Fruit fly (Drosophila melanogaster) whole organism, embryonic: ENCODE data around the gene CG13917.

Source experiments
- BtbVII ChIP-seq: fragments of 200-800 bp; sonication (Bioruptor generic); optimal IDR thresholded peaks from 3 replicates; lab custom pipeline; 2017; ENCODE audit warnings: missing biosample characterization, mild to moderate bottlenecking, missing genetic modification characterization
- CG10565 ChIP-seq: fragments of 200-800 bp; sonication (Bioruptor generic); optimal IDR thresholded peaks from 3 replicates; lab custom pipeline; 2016; ENCODE audit warnings: missing biosample characterization, mild to moderate bottlenecking, missing genetic modification characterization
- CG11504 ChIP-seq: fragments of 200-800 bp; sonication (Bioruptor generic); optimal IDR thresholded peaks from 3 replicates; lab custom pipeline; 2019; ENCODE audit warnings: missing biosample characterization, mild to moderate bottlenecking, missing genetic modification characterization, moderate library complexity
- CG12391 ChIP-seq: fragments of 200-800 bp; sonication (Bioruptor generic); optimal IDR thresholded peaks from 3 replicates; lab custom pipeline; 2018; ENCODE audit warnings: missing biosample characterization, mild to moderate bottlenecking, missing genetic modification characterization, moderate library complexity
- CG1529 ChIP-seq: fragments of 200-800 bp; sonication (Bioruptor generic); optimal IDR thresholded peaks from 3 replicates; lab custom pipeline; 2018; ENCODE audit warnings: missing biosample characterization, missing genetic modification characterization
- CG16815 ChIP-seq: fragments of 200-800 bp; sonication (Bioruptor generic); optimal IDR thresholded peaks from 3 replicates; lab custom pipeline; 2017; ENCODE audit warnings: missing biosample characterization, mild to moderate bottlenecking, missing genetic modification characterization
- CG17186 ChIP-seq: fragments of 200-800 bp; sonication (Bioruptor generic); optimal IDR thresholded peaks from 3 replicates; lab custom pipeline; 2017; ENCODE audit warnings: missing biosample characterization, missing genetic modification reagents, missing genetic modification characterization
- CG2202 ChIP-seq: fragments of 200-800 bp; sonication (Bioruptor generic); optimal IDR thresholded peaks from 2 replicates; lab custom pipeline; 2018; ENCODE audit warnings: missing biosample characterization, mild to moderate bottlenecking, missing genetic modification characterization
- CG30020 ChIP-seq: fragments of 200-800 bp; optimal IDR thresholded peaks from 2 replicates; lab custom pipeline; 2019; ENCODE audit warnings: missing biosample characterization, mild to moderate bottlenecking, missing genetic modification characterization, moderate library complexity
- CG30403 ChIP-seq: fragments of 200-800 bp; sonication (Bioruptor generic); optimal IDR thresholded peaks from 3 replicates; lab custom pipeline; 2016; ENCODE audit warnings: missing biosample characterization, missing genetic modification characterization
- CG32532 ChIP-seq: fragments of 200-800 bp; sonication (Bioruptor generic); IDR thresholded peaks from 2 replicates; pipeline ENCODE4 v1.3.6; 2022; ENCODE audit warnings: missing biosample characterization, missing genetic modification characterization
- CG33213 ChIP-seq: fragments of 200-800 bp; sonication (Bioruptor generic); optimal IDR thresholded peaks from 3 replicates; lab custom pipeline; 2016; ENCODE audit warnings: missing biosample characterization, missing genetic modification characterization
- CG33557 ChIP-seq: fragments of 200-800 bp; sonication (Bioruptor generic); optimal IDR thresholded peaks from 2 replicates; lab custom pipeline; 2019; ENCODE audit warnings: missing biosample characterization, mild to moderate bottlenecking, missing genetic modification characterization, moderate library complexity
- CG34422 ChIP-seq: fragments of 200-800 bp; sonication (Bioruptor generic); IDR thresholded peaks from 3 replicates; pipeline ENCODE4 v1.3.6; 2022; ENCODE audit warnings: missing biosample characterization, missing genetic modification characterization
- CG42726 ChIP-seq: fragments of 200-800 bp; sonication (Bioruptor generic); IDR thresholded peaks from 2 replicates; pipeline ENCODE4 v1.3.6; 2022; ENCODE audit warnings: missing biosample characterization, missing genetic modification characterization; ENCODE audit not compliant: partially characterized antibody
- CG4707 ChIP-seq: fragments of 200-800 bp; sonication (Bioruptor generic); optimal IDR thresholded peaks from 2 replicates; lab custom pipeline; 2018; ENCODE audit warnings: missing biosample characterization, mild to moderate bottlenecking, missing genetic modification characterization, moderate library complexity
- CG7786 ChIP-seq: fragments of 200-800 bp; sonication (Bioruptor generic); optimal IDR thresholded peaks from 2 replicates; lab custom pipeline; 2016; ENCODE audit warnings: missing biosample characterization, missing genetic modification characterization
- D ChIP-seq, 2 experiments: fragments of 200-800 bp in 1 of 2; fragments of >200 bp in 1 of 2; sonication (Bioruptor generic) in 1 of 2; optimal IDR thresholded peaks; 2 replicates in 1 of 2; 3 replicates in 1 of 2; lab custom pipeline; 2017; ENCODE audit warnings: mild to moderate bottlenecking in 1 of 2, missing biosample characterization in 1 of 2, missing genetic modification characterization in 1 of 2, missing genetic modification reagents in 1 of 2
- D19B ChIP-seq: fragments of 200-800 bp; sonication (Bioruptor generic); optimal IDR thresholded peaks from 2 replicates; lab custom pipeline; 2017; ENCODE audit warnings: missing biosample characterization, mild to moderate bottlenecking, missing genetic modification characterization
- Dip2 ChIP-seq: fragments of 200-800 bp; sonication (Bioruptor generic); IDR thresholded peaks from 2 replicates; pipeline ENCODE4 v1.3.6; 2022; ENCODE audit warnings: missing biosample characterization, missing genetic modification characterization
- Dp ChIP-seq: fragments of 200-800 bp; sonication (Bioruptor generic); optimal IDR thresholded peaks from 2 replicates; lab custom pipeline; 2018; ENCODE audit warnings: missing biosample characterization, mild to moderate bottlenecking, missing genetic modification characterization, moderate library complexity
- E2f1 ChIP-seq: fragments of 200-800 bp; sonication (Bioruptor generic); IDR thresholded peaks from 2 replicates; pipeline ENCODE4 v1.3.6; 2022; ENCODE audit warnings: missing biosample characterization, missing genetic modification characterization
- H15 ChIP-seq: fragments of 200-800 bp; sonication (Bioruptor generic); IDR thresholded peaks from 3 replicates; pipeline ENCODE4 v1.3.6; 2022; ENCODE audit warnings: missing biosample characterization, missing genetic modification characterization
- H2.0 ChIP-seq: fragments of 200-800 bp; sonication (Bioruptor generic); IDR thresholded peaks from 2 replicates; pipeline ENCODE4 v1.3.6; 2022; ENCODE audit warnings: missing biosample characterization, missing genetic modification characterization
- Hr78 ChIP-seq, 2 experiments: fragments of 200-800 bp in 1 of 2; fragments of >200 bp in 1 of 2; sonication (Bioruptor generic) in 1 of 2; optimal IDR thresholded peaks; 2 replicates each; lab custom pipeline; 2017 to 2019; ENCODE audit warnings: missing biosample characterization in 2 of 2, missing genetic modification characterization in 2 of 2, mild to moderate bottlenecking in 1 of 2, moderate library complexity in 1 of 2
- Meics ChIP-seq: fragments of 200-800 bp; sonication (Bioruptor generic); optimal IDR thresholded peaks from 2 replicates; lab custom pipeline; 2017; ENCODE audit warnings: missing biosample characterization, mild to moderate bottlenecking, missing genetic modification characterization
- Scr ChIP-seq: fragments of 200-800 bp; sonication (Bioruptor generic); IDR thresholded peaks from 2 replicates; pipeline ENCODE4 v1.3.6; 2022; ENCODE audit warnings: missing biosample characterization, missing genetic modification characterization; ENCODE audit not compliant: partially characterized antibody
- Tbp ChIP-seq: fragments of >200 bp; optimal IDR thresholded peaks from 2 replicates; lab custom pipeline; 2018; ENCODE audit warnings: missing biosample characterization, missing genetic modification characterization
- ab ChIP-seq: fragments of 200-800 bp; sonication (Bioruptor generic); optimal IDR thresholded peaks from 2 replicates; lab custom pipeline; 2016; ENCODE audit warnings: missing biosample characterization, missing genetic modification characterization
- abd-A ChIP-seq: fragments of 200-800 bp; sonication (Bioruptor generic); optimal IDR thresholded peaks from 3 replicates; lab custom pipeline; 2019; ENCODE audit warnings: missing biosample characterization, mild to moderate bottlenecking, missing genetic modification characterization, moderate library complexity
- ap ChIP-seq: fragments of 200-800 bp; sonication (Bioruptor generic); IDR thresholded peaks from 2 replicates; pipeline ENCODE4 v1.3.6; 2022; ENCODE audit warnings: missing biosample characterization, missing genetic modification characterization
- az2 ChIP-seq: fragments of 200-800 bp; sonication (Bioruptor generic); optimal IDR thresholded peaks from 3 replicates; lab custom pipeline; 2016; ENCODE audit warnings: missing biosample characterization, missing genetic modification characterization
- bcd ChIP-seq: fragments of 200-800 bp; sonication (Bioruptor generic); optimal IDR thresholded peaks from 2 replicates; lab custom pipeline; 2017; ENCODE audit warnings: missing biosample characterization, mild to moderate bottlenecking, missing genetic modification characterization
- btn ChIP-seq: fragments of 200-800 bp; sonication (Bioruptor generic); optimal IDR thresholded peaks from 2 replicates; lab custom pipeline; 2016; ENCODE audit warnings: missing biosample characterization, missing genetic modification characterization
- crc ChIP-seq: fragments of 200-800 bp; sonication (Bioruptor generic); optimal IDR thresholded peaks from 2 replicates; lab custom pipeline; 2016; ENCODE audit warnings: missing biosample characterization, missing genetic modification characterization
- dm ChIP-seq: fragments of 200-800 bp; sonication (Bioruptor generic); optimal IDR thresholded peaks from 3 replicates; lab custom pipeline; 2016; ENCODE audit warnings: missing biosample characterization, missing genetic modification characterization
- gfzf ChIP-seq: fragments of 200-800 bp; sonication (Bioruptor generic); optimal IDR thresholded peaks from 2 replicates; lab custom pipeline; 2016; ENCODE audit warnings: missing biosample characterization, mild to moderate bottlenecking, missing genetic modification characterization, moderate library complexity
- inv ChIP-seq: fragments of 200-800 bp; sonication (Bioruptor generic); IDR thresholded peaks from 2 replicates; pipeline ENCODE4 v1.3.6; 2022; ENCODE audit warnings: missing biosample characterization, missing genetic modification characterization; ENCODE audit not compliant: partially characterized antibody
- jigr1 ChIP-seq: fragments of 200-800 bp; sonication (Bioruptor generic); IDR thresholded peaks from 3 replicates; pipeline ENCODE4 v1.3.6; 2022; ENCODE audit warnings: missing biosample characterization, missing genetic modification characterization
- jing ChIP-seq: fragments of 200-800 bp; sonication (Bioruptor generic); optimal IDR thresholded peaks from 2 replicates; lab custom pipeline; 2018; ENCODE audit warnings: missing biosample characterization, mild to moderate bottlenecking, missing genetic modification characterization
- pita ChIP-seq: fragments of 200-800 bp; sonication (Bioruptor generic); optimal IDR thresholded peaks from 2 replicates; lab custom pipeline; 2017; ENCODE audit warnings: missing biosample characterization, mild to moderate bottlenecking, missing genetic modification characterization
- run ChIP-seq: fragments of 200-800 bp; sonication (Bioruptor generic); optimal IDR thresholded peaks from 3 replicates; lab custom pipeline; 2018; ENCODE audit warnings: missing biosample characterization, mild to moderate bottlenecking, missing genetic modification characterization
- salm ChIP-seq: fragments of 200-800 bp; sonication (Bioruptor generic); optimal IDR thresholded peaks from 2 replicates; lab custom pipeline; 2018; ENCODE audit warnings: missing biosample characterization, mild to moderate bottlenecking, missing genetic modification characterization
- sima ChIP-seq: fragments of 200-800 bp; sonication (Bioruptor generic); optimal IDR thresholded peaks from 2 replicates; lab custom pipeline; 2016; ENCODE audit warnings: missing biosample characterization, missing genetic modification characterization
- slp2 ChIP-seq: fragments of 200-800 bp; sonication (Bioruptor generic); optimal IDR thresholded peaks from 2 replicates; lab custom pipeline; 2016; ENCODE audit warnings: missing biosample characterization, missing genetic modification characterization
- stwl ChIP-seq: fragments of 200-800 bp; sonication (Bioruptor generic); optimal IDR thresholded peaks from 3 replicates; lab custom pipeline; 2018; ENCODE audit warnings: missing biosample characterization, mild to moderate bottlenecking, missing genetic modification characterization, moderate library complexity
- twi ChIP-seq: fragments of 200-800 bp; optimal IDR thresholded peaks from 2 replicates; lab custom pipeline; 2019; ENCODE audit warnings: missing biosample characterization, mild to moderate bottlenecking, missing genetic modification characterization, moderate library complexity
- vfl ChIP-seq: fragments of 200-800 bp; sonication (Bioruptor generic); optimal IDR thresholded peaks from 2 replicates; lab custom pipeline; 2016; ENCODE audit warnings: missing biosample characterization, missing genetic modification characterization
- vnd ChIP-seq: fragments of 200-800 bp; sonication (Bioruptor generic); IDR thresholded peaks from 3 replicates; pipeline ENCODE4 v1.3.6; 2022; ENCODE audit warnings: missing biosample characterization, missing genetic modification characterization; ENCODE audit not compliant: partially characterized antibody

CG13917 gene

DNA sequence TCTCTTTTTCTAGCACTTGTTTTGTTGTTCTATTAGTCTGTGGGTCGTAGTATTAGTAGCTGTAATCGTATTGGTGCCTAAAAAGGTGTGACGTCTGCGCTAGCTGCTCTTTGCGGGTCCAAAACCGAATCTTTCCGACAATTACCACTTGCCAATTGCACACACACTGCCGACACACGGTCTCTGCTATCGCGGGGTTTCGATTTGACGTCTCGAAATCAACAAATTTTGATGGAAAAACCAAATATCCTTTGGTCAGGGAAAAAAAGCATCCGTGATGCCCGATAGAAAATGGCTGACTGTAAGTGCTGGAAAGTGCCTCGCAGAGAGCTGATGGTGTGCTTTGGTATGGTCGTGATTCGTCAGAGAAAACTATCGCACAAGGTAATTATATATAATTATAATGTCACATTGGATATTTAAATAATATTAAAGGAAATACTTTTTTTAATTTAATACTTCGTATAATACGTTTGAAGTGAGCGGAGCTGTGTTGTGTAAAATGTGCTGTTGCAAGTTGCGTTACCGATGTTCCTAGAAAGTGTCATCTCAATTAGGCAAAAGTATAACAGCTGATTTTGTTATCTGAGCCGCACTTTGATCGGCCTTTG is 18.2 kb upstream of the CG13917 start, which contains the start of the genes Pex10 and CG12099 (continued):
- TF ChIP-seq abd-A (tag; lab: Kevin White, UChicago): no peak
- TF ChIP-seq ap: peak; percentile 85
- TF ChIP-seq CG17186 (GFP tag; lab: Kevin White, UChicago): peak; percentile 86
- TF ChIP-seq run: peak; percentile 16
- TF ChIP-seq sima: no peak
- TF ChIP-seq jigr1: peak; percentile 80
- peak; percentile 90 for TF ChIP-seq inv (GFP tag; lab: Robert Waterston, UW)
- TF ChIP-seq E2f1 (GFP tag; lab: Robert Waterston, UW): peak; percentile 84
- peak; percentile 33 for TF ChIP-seq Dp (GFP tag; lab: Kevin White, UChicago)
- peak; percentile 83 for TF ChIP-seq twi (tag; lab: Kevin White, UChicago)
- TF ChIP-seq ab (GFP tag; lab: Kevin White, UChicago): peak; percentile 24
- TF ChIP-seq CG16815 (GFP tag; lab: Kevin White, UChicago): peak; percentile 84
- peak; percentile 84 for TF ChIP-seq CG33557 (GFP tag; lab: Kevin White, UChicago)
- no peak for TF ChIP-seq D19B (GFP tag; lab: Kevin White, UChicago)
- TF ChIP-seq stwl (tag; lab: Kevin White, UChicago): no peak
- TF ChIP-seq dm (GFP tag; lab: Kevin White, UChicago): peak; percentile 61
- no peak for TF ChIP-seq gfzf (GFP tag; lab: Kevin White, UChicago)
- peak; percentile 45 for TF ChIP-seq CG4707 (GFP tag; lab: Kevin White, UChicago)
- peak; percentile 86; the same call in 2 of the 3 replicates for TF ChIP-seq H15
- no peak for TF ChIP-seq btn (GFP tag; lab: Kevin White, UChicago)
- peak; percentile 26; the same call in 1 of the 2 replicates for TF ChIP-seq Dip2 (GFP tag; lab: Robert Waterston, UW)
- TF ChIP-seq H2.0: peak; percentile 91
- no peak for TF ChIP-seq Tbp (GFP tag; lab: Kevin White, UChicago)
- peak; percentile 92 for TF ChIP-seq vnd (GFP tag; lab: Robert Waterston, UW)
- no peak for TF ChIP-seq crc
- no peak for TF ChIP-seq D (optimal IDR thresholded peaks at IDR 0.05; lab: Kevin White, UChicago)
- peak; percentile 68 for TF ChIP-seq D (GFP tag; optimal IDR thresholded peaks at IDR 0.05; lab: Kevin White, UChicago)
- no peak for TF ChIP-seq Hr78 (GFP tag; optimal IDR thresholded peaks at IDR 0.05; lab: Kevin White, UChicago)
- peak; percentile 88 for TF ChIP-seq az2 (GFP tag; lab: Kevin White, UChicago)
- TF ChIP-seq CG34422 (GFP tag; lab: Robert Waterston, UW): peak; percentile 95
- peak; percentile 76 for TF ChIP-seq vfl (GFP tag; lab: Kevin White, UChicago)
- no peak for TF ChIP-seq jing (GFP tag; lab: Kevin White, UChicago)
- peak; percentile 81 for TF ChIP-seq CG30020 (tag; lab: Kevin White, UChicago)
- no peak for TF ChIP-seq pita
- TF ChIP-seq CG7786 (GFP tag; lab: Kevin White, UChicago): peak; percentile 48
- peak; percentile 78 for TF ChIP-seq BtbVII
- TF ChIP-seq CG2202 (tag; lab: Kevin White, UChicago): peak; percentile 69
- TF ChIP-seq CG30403: peak; percentile 96
- TF ChIP-seq CG1529: peak; percentile 51
- TF ChIP-seq Meics (GFP tag; lab: Kevin White, UChicago): peak; percentile 84
- peak; percentile 59 for TF ChIP-seq salm (tag; lab: Kevin White, UChicago)
- peak; percentile 0 for TF ChIP-seq slp2
- TF ChIP-seq CG32532 (GFP tag; lab: Robert Waterston, UW): peak; percentile 95
- TF ChIP-seq Scr (GFP tag; lab: Robert Waterston, UW): peak; percentile 97
- peak; percentile 94 for TF ChIP-seq CG12391 (tag; lab: Kevin White, UChicago)
- TF ChIP-seq CG10565: no peak
- peak; percentile 71; the same call in 1 of the 2 replicates for TF ChIP-seq CG42726 (GFP tag; lab: Robert Waterston, UW)
- TF ChIP-seq CG33213 (GFP tag; lab: Kevin White, UChicago): peak; percentile 59
- peak; percentile 88 for TF ChIP-seq bcd (GFP tag; lab: Kevin White, UChicago)
- no peak for TF ChIP-seq CG11504 (tag; lab: Kevin White, UChicago)
